Worm (Caenorhabditis elegans) whole organism, L1 larva: ENCODE data around the gene hil-2.

Source experiments
- Y116A8C.19 ChIP-seq: sonication (generic microtip); optimal IDR thresholded peaks from 2 replicates; lab custom pipeline; 2016; ENCODE audit warnings: missing compliant biosample characterization, missing genetic modification characterization, borderline replicate concordance
- aha-1 ChIP-seq: fragments of 150-350 bp; optimal IDR thresholded peaks from 2 replicates; lab custom pipeline; 2014; ENCODE audit warnings: missing biosample characterization, missing genetic modification characterization
- alr-1 ChIP-seq: fragments of 200-800 bp; sonication (Bioruptor generic); optimal IDR thresholded peaks from 2 replicates; lab custom pipeline; 2018; ENCODE audit warnings: borderline replicate concordance, mild to moderate bottlenecking, missing genetic modification characterization, missing compliant biosample characterization
- ama-1 ChIP-seq: fragments of 150-350 bp; optimal IDR thresholded peaks from 2 replicates; lab custom pipeline; 2014
- blmp-1 ChIP-seq: fragments of 150-350 bp; optimal IDR thresholded peaks from 2 replicates; lab custom pipeline; 2014; ENCODE audit warnings: missing biosample characterization, missing genetic modification characterization
- ceh-63 ChIP-seq: fragments of 200-800 bp; sonication (Bioruptor generic); optimal IDR thresholded peaks from 2 replicates; lab custom pipeline; 2018; ENCODE audit warnings: mild to moderate bottlenecking, missing genetic modification characterization, missing compliant biosample characterization
- efl-1 ChIP-seq, 4 experiments: fragments of 150-350 bp; optimal IDR thresholded peaks in 3 of 4; peaks in 1 of 4; 1 replicate in 1 of 4; 2 replicates in 3 of 4; lab custom pipeline; 2014; ENCODE audit warnings: missing biosample characterization in 2 of 4, missing genetic modification characterization in 2 of 4, missing genetic modification reagents in 2 of 4
- egl-13 ChIP-seq: sonication (generic microtip); optimal IDR thresholded peaks from 2 replicates; lab custom pipeline; 2016; ENCODE audit warnings: missing genotype, missing genetic modification reagents, missing genetic modification characterization, missing compliant biosample characterization
- elt-2 ChIP-seq: sonication (generic microtip); optimal IDR thresholded peaks from 2 replicates; lab custom pipeline; 2016; ENCODE audit warnings: missing genetic modification characterization, mild to moderate bottlenecking, inconsistent platforms, missing compliant biosample characterization, missing genetic modification reagents
- ets-5 ChIP-seq: fragments of 200-800 bp; sonication (Bioruptor generic); IDR thresholded peaks from 2 replicates; pipeline ENCODE4 v1.3.6; 2022; ENCODE audit warnings: missing genetic modification characterization, missing compliant biosample characterization
- fkh-8 ChIP-seq: sonication (generic microtip); optimal IDR thresholded peaks from 2 replicates; lab custom pipeline; 2016; ENCODE audit warnings: mild to moderate bottlenecking, missing genetic modification characterization, missing compliant biosample characterization
- hlh-17 ChIP-seq: fragments of 200-800 bp; sonication (Bioruptor generic); optimal IDR thresholded peaks from 2 replicates; lab custom pipeline; 2018; ENCODE audit warnings: missing genetic modification characterization, mild to moderate bottlenecking, missing compliant biosample characterization, moderate library complexity, borderline replicate concordance
- irx-1 ChIP-seq: sonication (generic microtip); optimal IDR thresholded peaks from 2 replicates; lab custom pipeline; 2016; ENCODE audit warnings: missing genetic modification characterization, missing compliant biosample characterization
- isw-1 ChIP-seq: fragments of 200-800 bp; sonication (Bioruptor generic); IDR thresholded peaks from 2 replicates; pipeline ENCODE4 v1.3.6; 2022; ENCODE audit warnings: missing genetic modification characterization, missing compliant biosample characterization
- lir-3 ChIP-seq: sonication (generic microtip); optimal IDR thresholded peaks from 2 replicates; lab custom pipeline; 2016; ENCODE audit warnings: mild to moderate bottlenecking, missing genetic modification characterization, moderate library complexity, missing compliant biosample characterization; ENCODE audit not compliant: poor library complexity
- lsy-2 ChIP-seq, 2 experiments: fragments of 150-350 bp; optimal IDR thresholded peaks; 2 replicates each; lab custom pipeline; 2014; ENCODE audit warnings: missing biosample characterization in 2 of 2, missing genetic modification characterization in 2 of 2
- nhr-19 ChIP-seq: fragments of 200-800 bp; sonication (Bioruptor generic); conservative IDR thresholded peaks from 2 replicates; pipeline ENCODE4 v1.3.6; 2022; ENCODE audit warnings: missing genetic modification characterization, missing compliant biosample characterization
- nhr-20 ChIP-seq: sonication (generic microtip); optimal IDR thresholded peaks from 2 replicates; lab custom pipeline; 2016; ENCODE audit warnings: mild to moderate bottlenecking, missing genetic modification characterization, missing compliant biosample characterization
- nhr-237 ChIP-seq: fragments of 150-350 bp; optimal IDR thresholded peaks from 2 replicates; lab custom pipeline; 2014; ENCODE audit warnings: missing biosample characterization, missing genetic modification characterization
- nhr-71 ChIP-seq: sonication (generic microtip); optimal IDR thresholded peaks from 2 replicates; lab custom pipeline; 2016; ENCODE audit warnings: mild to moderate bottlenecking, missing genetic modification characterization, moderate library complexity, missing compliant biosample characterization
- nhr-77 ChIP-seq: fragments of 150-350 bp; optimal IDR thresholded peaks from 2 replicates; lab custom pipeline; 2014; ENCODE audit warnings: missing biosample characterization, missing genetic modification characterization
- sup-37 ChIP-seq: fragments of 200-800 bp; sonication (Bioruptor generic); optimal IDR thresholded peaks from 2 replicates; lab custom pipeline; 2018; ENCODE audit warnings: mild to moderate bottlenecking, missing genetic modification characterization, missing compliant biosample characterization
- swsn-7 ChIP-seq: sonication (generic microtip); optimal IDR thresholded peaks from 2 replicates; lab custom pipeline; 2016; ENCODE audit warnings: missing genetic modification characterization, missing compliant biosample characterization
- unc-130 ChIP-seq: fragments of 150-350 bp; optimal IDR thresholded peaks from 2 replicates; lab custom pipeline; 2017; ENCODE audit warnings: missing biosample characterization, missing genetic modification characterization, inconsistent platforms
- unc-62 ChIP-seq: fragments of 150-350 bp; optimal IDR thresholded peaks from 2 replicates; lab custom pipeline; 2014; ENCODE audit warnings: missing biosample characterization, missing genetic modification reagents, missing genetic modification characterization
- unc-98 ChIP-seq: fragments of 200-800 bp; sonication (Bioruptor generic); IDR thresholded peaks from 2 replicates; pipeline ENCODE4 v1.3.6; 2022; ENCODE audit warnings: missing genetic modification characterization, missing compliant biosample characterization
- vab-15 ChIP-seq: sonication (generic microtip); optimal IDR thresholded peaks from 2 replicates; lab custom pipeline; 2017; ENCODE audit warnings: missing genotype, mild to moderate bottlenecking, missing genetic modification characterization, missing compliant biosample characterization
- xbp-1 ChIP-seq: sonication (generic microtip); optimal IDR thresholded peaks from 2 replicates; lab custom pipeline; 2016; ENCODE audit warnings: missing genetic modification characterization, missing compliant biosample characterization
- zip-4 ChIP-seq: fragments of 200-800 bp; sonication (Bioruptor generic); optimal IDR thresholded peaks from 2 replicates; lab custom pipeline; 2018; ENCODE audit warnings: mild to moderate bottlenecking, missing genetic modification characterization, moderate library complexity, missing compliant biosample characterization

Gene hil-2

DNA sequence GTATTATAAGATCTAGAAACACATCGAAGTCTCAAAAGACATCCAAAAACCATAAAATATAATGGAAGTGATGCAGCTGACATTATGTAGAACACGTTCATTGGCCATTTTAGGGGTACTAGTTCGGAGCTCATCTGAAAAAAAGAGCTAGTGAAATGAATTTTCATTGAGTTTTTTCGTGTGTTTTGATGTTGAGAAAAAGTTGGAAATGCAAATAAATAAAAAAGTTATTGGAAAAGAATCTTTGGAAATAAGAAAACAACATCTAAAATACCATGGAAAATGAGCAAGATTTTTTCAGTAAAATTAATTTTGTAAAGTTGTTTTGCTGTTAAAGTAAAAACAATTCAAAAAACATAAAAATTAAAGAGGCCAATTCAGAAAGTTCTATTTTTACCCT, 3.3 kb upstream of the hil-2 start, which contains the start of gene srv-24:
srv-24 (minus strand) TSS at position 101 of the 400 bp plus-strand sequence.
- no peak for TF ChIP-seq lir-3 (tag; lab: Kevin White, UChicago)
- no peak for TF ChIP-seq hlh-17
- no peak for TF ChIP-seq Y116A8C.19 (tag; lab: Kevin White, UChicago)
- no peak for TF ChIP-seq sup-37 (GFP tag; lab: Kevin White, UChicago)
- TF ChIP-seq unc-130, result no peak
- TF ChIP-seq blmp-1 (tag; lab: Kevin White, UChicago), result no peak

DNA sequence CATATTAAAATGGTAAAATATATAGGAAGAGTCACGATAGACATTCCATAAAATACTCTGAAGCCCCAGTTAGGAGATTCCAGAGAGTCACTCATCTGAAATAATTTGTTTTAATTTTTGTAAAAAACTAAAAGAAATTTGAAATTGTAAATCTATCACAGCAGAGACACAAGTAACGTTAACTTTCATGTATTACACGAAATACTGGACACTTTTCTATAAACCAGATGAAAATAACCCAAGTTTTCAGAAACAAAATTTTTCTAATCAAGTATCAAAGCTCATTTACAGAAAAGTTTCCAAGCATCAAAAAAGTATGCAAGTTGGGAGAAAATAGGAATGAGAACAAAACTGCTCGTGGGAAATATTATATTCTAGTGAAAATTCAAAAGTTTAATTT, 4.2 kb downstream of the hil-2 start, which contains the start of gene srv-27:
srv-27 (minus strand) TSS at position 101 of the 400 bp plus-strand sequence.
- TF ChIP-seq fkh-8 (tag; lab: Kevin White, UChicago) (peak; percentile 16), lir-3 (tag; lab: Kevin White, UChicago) (no peak)

- TF ChIP-seq lsy-2 (tag; optimal IDR thresholded peaks at IDR 0.05; lab: Kevin White, UChicago) (no peak), elt-2 (no peak), ama-1 (lab: Kevin White, UChicago) (no peak)
These were observed 5.5 kb downstream of the hil-2 start for ce11 chrIV:6299523-6299922.

ce11 chrIV:6301764-6302163, 7.7 kb downstream of the hil-2 start, which contains the start of gene srv-26:
Gene srv-26 (minus strand): TSS chrIV:6301864.
- TF ChIP-seq unc-98 (GFP tag; lab: Robert Waterston, UW) (no peak), efl-1 (optimal IDR thresholded peaks at IDR 0.05; lab: Kevin White, UChicago) (no peak), efl-1 (GFP tag; optimal IDR thresholded peaks at IDR 0.05 in 1 of 2; lab: Kevin White, UChicago) (peak in 1 of 2 experiments; percentile 48), unc-62 (GFP tag; lab: Kevin White, UChicago) (no peak), irx-1 (tag; lab: Kevin White, UChicago) (no peak), aha-1 (tag; lab: Kevin White, UChicago) (no peak)

ce11 chrIV:6303642-6304041, 9.6 kb downstream of the hil-2 start, which contains the start of gene srv-25:
Gene srv-25 (minus strand): TSS chrIV:6303742.
- TF ChIP-seq unc-98 (GFP tag; lab: Robert Waterston, UW) (no peak), unc-62 (GFP tag; lab: Kevin White, UChicago) (no peak), alr-1 (tag; lab: Kevin White, UChicago) (no peak), nhr-20 (tag; lab: Kevin White, UChicago) (no peak), ceh-63 (GFP tag; lab: Kevin White, UChicago) (no peak), irx-1 (tag; lab: Kevin White, UChicago) (no peak), nhr-237 (tag; lab: Kevin White, UChicago) (no peak), blmp-1 (tag; lab: Kevin White, UChicago) (no peak), nhr-19 (GFP tag; lab: Robert Waterston, UW) (no peak), xbp-1 (tag; lab: Kevin White, UChicago) (no peak), egl-13 (no peak)
- TF ChIP-seq, all 84 proteins: peak for 0

DNA sequence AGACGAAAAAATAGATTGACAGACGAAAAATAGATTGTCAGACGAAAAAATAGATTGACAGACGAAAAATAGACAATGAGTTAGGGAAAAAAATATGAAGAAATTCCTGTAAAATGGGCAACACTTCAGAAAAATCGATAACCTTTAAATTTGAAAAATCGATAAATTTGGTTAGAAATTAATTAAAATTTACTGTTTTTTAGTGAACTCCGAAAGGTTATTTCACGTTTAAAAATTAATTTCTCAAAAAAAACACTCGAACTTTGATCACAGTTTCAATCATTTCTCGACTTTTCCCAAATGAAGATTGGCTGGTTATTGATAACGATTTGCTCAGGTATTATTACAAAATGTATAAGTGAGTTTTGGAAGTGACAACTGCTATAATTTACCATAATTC, 13.4 kb downstream of the hil-2 start, which contains the start of gene csp-2:
csp-2 (plus strand) TSS at position 301 of the 400 bp plus-strand sequence.
- TF ChIP-seq nhr-71 (tag; lab: Kevin White, UChicago), result no peak
- no peak for TF ChIP-seq ets-5
- no peak for TF ChIP-seq vab-15 (tag; lab: Kevin White, UChicago)
- no peak for TF ChIP-seq isw-1 (GFP tag; lab: Robert Waterston, UW)
- no peak for TF ChIP-seq hlh-17
- no peak for TF ChIP-seq nhr-77 (tag; lab: Kevin White, UChicago)
- TF ChIP-seq swsn-7 (tag; lab: Kevin White, UChicago), result no peak
- TF ChIP-seq zip-4 (GFP tag; lab: Kevin White, UChicago), result no peak
